Fruit fly (Drosophila melanogaster) whole organism, embryonic: ENCODE results near the gene CG31729.
A peak's percentile ranks its signal among the peaks of the same experiment; 100 is the strongest.

Experiments used
- Atf6 ChIP-seq: fragments of 200-800 bp; sonication (Bioruptor generic); IDR thresholded peaks from 2 replicates; pipeline ENCODE4 v1.3.6; 2022; ENCODE audit warnings: missing biosample characterization, missing genetic modification characterization
- CG11247 ChIP-seq: fragments of 200-800 bp; sonication (Bioruptor generic); IDR thresholded peaks from 2 replicates; pipeline ENCODE4 v1.3.6; 2022; ENCODE audit warnings: missing biosample characterization, missing genetic modification characterization
- CG12659 ChIP-seq: fragments of 200-800 bp; sonication (Bioruptor generic); optimal IDR thresholded peaks from 3 replicates; lab custom pipeline; 2017; ENCODE audit warnings: mild to moderate bottlenecking, missing biosample characterization, missing genetic modification reagents, missing genetic modification characterization
- CG14860 ChIP-seq: fragments of 200-800 bp; sonication (Bioruptor generic); IDR thresholded peaks from 3 replicates; pipeline ENCODE4 v1.3.6; 2022; ENCODE audit warnings: missing biosample characterization, missing genetic modification characterization; ENCODE audit not compliant: partially characterized antibody
- CG15073 ChIP-seq: fragments of 200-800 bp; sonication (Bioruptor generic); optimal IDR thresholded peaks from 2 replicates; lab custom pipeline; 2016; ENCODE audit warnings: missing biosample characterization, missing genetic modification characterization
- CG1602 ChIP-seq: fragments of 200-800 bp; sonication (Bioruptor generic); optimal IDR thresholded peaks from 3 replicates; lab custom pipeline; 2016; ENCODE audit warnings: missing biosample characterization, missing genetic modification characterization
- CG17612 ChIP-seq: fragments of 200-800 bp; sonication (Bioruptor generic); IDR thresholded peaks from 2 replicates; pipeline ENCODE4 v1.3.6; 2022; ENCODE audit warnings: missing biosample characterization, missing genetic modification characterization
- CG17829 ChIP-seq: fragments of 200-800 bp; optimal IDR thresholded peaks from 2 replicates; lab custom pipeline; 2019; ENCODE audit warnings: missing biosample characterization, mild to moderate bottlenecking, missing genetic modification characterization, moderate library complexity
- CG18764 ChIP-seq: fragments of 200-800 bp; sonication (Bioruptor generic); optimal IDR thresholded peaks from 3 replicates; lab custom pipeline; 2016; ENCODE audit warnings: missing biosample characterization, missing genetic modification characterization
- CG3065 ChIP-seq: fragments of 200-800 bp; sonication (Bioruptor generic); optimal IDR thresholded peaks from 2 replicates; lab custom pipeline; 2016; ENCODE audit warnings: missing biosample characterization, missing genetic modification characterization
- CG31224 ChIP-seq: fragments of 200-800 bp; sonication (Bioruptor generic); IDR thresholded peaks from 2 replicates; pipeline ENCODE4 v1.3.6; 2022; ENCODE audit warnings: missing biosample characterization, missing genetic modification characterization
- CG32532 ChIP-seq: fragments of 200-800 bp; sonication (Bioruptor generic); IDR thresholded peaks from 2 replicates; pipeline ENCODE4 v1.3.6; 2022; ENCODE audit warnings: missing biosample characterization, missing genetic modification characterization
- CG34422 ChIP-seq: fragments of 200-800 bp; sonication (Bioruptor generic); IDR thresholded peaks from 3 replicates; pipeline ENCODE4 v1.3.6; 2022; ENCODE audit warnings: missing biosample characterization, missing genetic modification characterization
- CG7372 ChIP-seq: fragments of 200-800 bp; sonication (Bioruptor generic); IDR thresholded peaks from 2 replicates; pipeline ENCODE4 v1.3.6; 2022; ENCODE audit warnings: missing biosample characterization, missing genetic modification characterization
- CG7839 ChIP-seq: fragments of 200-800 bp; sonication (Bioruptor generic); optimal IDR thresholded peaks from 3 replicates; lab custom pipeline; 2018; ENCODE audit warnings: missing biosample characterization, mild to moderate bottlenecking, missing genetic modification characterization, moderate library complexity
- CG7928 ChIP-seq: fragments of 200-800 bp; sonication (Bioruptor generic); optimal IDR thresholded peaks from 2 replicates; lab custom pipeline; 2017; ENCODE audit warnings: missing biosample characterization, mild to moderate bottlenecking, missing genetic modification characterization
- CG8089 ChIP-seq: fragments of 200-800 bp; sonication (Bioruptor generic); optimal IDR thresholded peaks from 3 replicates; lab custom pipeline; 2016; ENCODE audit warnings: missing biosample characterization, missing genetic modification characterization
- CG8388 ChIP-seq: fragments of 200-800 bp; sonication (Bioruptor generic); optimal IDR thresholded peaks from 2 replicates; lab custom pipeline; 2019; ENCODE audit warnings: missing biosample characterization, mild to moderate bottlenecking, missing genetic modification characterization, moderate library complexity
- D19A ChIP-seq: fragments of 200-800 bp; optimal IDR thresholded peaks from 3 replicates; lab custom pipeline; 2019; ENCODE audit warnings: missing biosample characterization, mild to moderate bottlenecking, missing genetic modification characterization, moderate library complexity
- Doc3 ChIP-seq: fragments of 200-800 bp; sonication (Bioruptor generic); IDR thresholded peaks from 3 replicates; pipeline ENCODE4 v1.3.6; 2022; ENCODE audit warnings: missing biosample characterization, missing genetic modification characterization; ENCODE audit not compliant: partially characterized antibody
- Fer1 ChIP-seq: fragments of 200-800 bp; sonication (Bioruptor generic); optimal IDR thresholded peaks from 2 replicates; lab custom pipeline; 2017; ENCODE audit warnings: missing biosample characterization, mild to moderate bottlenecking, missing genetic modification characterization
- Fer3 ChIP-seq: fragments of 200-800 bp; sonication (Bioruptor generic); optimal IDR thresholded peaks from 2 replicates; lab custom pipeline; 2018; ENCODE audit warnings: missing biosample characterization, mild to moderate bottlenecking, missing genetic modification characterization, moderate library complexity
- Hand ChIP-seq: fragments of 200-800 bp; sonication (Bioruptor generic); optimal IDR thresholded peaks from 2 replicates; lab custom pipeline; 2017; ENCODE audit warnings: mild to moderate bottlenecking, missing biosample characterization, missing genetic modification reagents, missing genetic modification characterization
- NfI ChIP-seq: fragments of 200-800 bp; sonication (Bioruptor generic); optimal IDR thresholded peaks from 3 replicates; lab custom pipeline; 2018; ENCODE audit warnings: missing biosample characterization, mild to moderate bottlenecking, missing genetic modification characterization, moderate library complexity
- Spps ChIP-seq: fragments of 200-800 bp; sonication (Bioruptor generic); optimal IDR thresholded peaks from 2 replicates; lab custom pipeline; 2018; ENCODE audit warnings: missing biosample characterization, mild to moderate bottlenecking, missing genetic modification characterization
- Sry-β ChIP-seq: fragments of 200-800 bp; sonication (Bioruptor generic); optimal IDR thresholded peaks from 2 replicates; lab custom pipeline; 2018; ENCODE audit warnings: missing biosample characterization, mild to moderate bottlenecking, missing genetic modification characterization, moderate library complexity
- TFAM ChIP-seq: fragments of 200-800 bp; sonication (Bioruptor generic); optimal IDR thresholded peaks from 2 replicates; lab custom pipeline; 2017; ENCODE audit warnings: missing biosample characterization, missing genetic modification characterization, inconsistent platforms
- Xrp1 ChIP-seq: fragments of 200-800 bp; sonication (Bioruptor generic); IDR thresholded peaks from 2 replicates; pipeline ENCODE4 v1.3.6; 2022; ENCODE audit warnings: missing biosample characterization, missing genetic modification characterization
- YL-1 ChIP-seq: fragments of 200-800 bp; sonication (Bioruptor generic); optimal IDR thresholded peaks from 3 replicates; lab custom pipeline; 2017; ENCODE audit warnings: missing biosample characterization, mild to moderate bottlenecking, missing genetic modification characterization
- al ChIP-seq: fragments of 200-800 bp; sonication (Bioruptor generic); IDR thresholded peaks from 2 replicates; pipeline ENCODE4 v1.3.6; 2022; ENCODE audit warnings: missing biosample characterization, missing genetic modification characterization
- dmrt11E ChIP-seq: fragments of 200-800 bp; sonication (Bioruptor generic); optimal IDR thresholded peaks from 3 replicates; lab custom pipeline; 2018; ENCODE audit warnings: missing biosample characterization, mild to moderate bottlenecking, missing genetic modification characterization, moderate library complexity
- ewg ChIP-seq: fragments of 200-800 bp; sonication (Bioruptor generic); optimal IDR thresholded peaks from 3 replicates; lab custom pipeline; 2017; ENCODE audit warnings: mild to moderate bottlenecking, missing biosample characterization, missing genetic modification reagents, missing genetic modification characterization
- fd3F ChIP-seq: fragments of 200-800 bp; sonication (Bioruptor generic); optimal IDR thresholded peaks from 2 replicates; lab custom pipeline; 2018; ENCODE audit warnings: missing biosample characterization, mild to moderate bottlenecking, missing genetic modification characterization, moderate library complexity
- hbn ChIP-seq: fragments of 200-800 bp; sonication (Bioruptor generic); IDR thresholded peaks from 2 replicates; pipeline ENCODE4 v1.3.6; 2022; ENCODE audit warnings: missing biosample characterization, missing genetic modification characterization; ENCODE audit not compliant: partially characterized antibody
- her ChIP-seq: fragments of 200-800 bp; sonication (Bioruptor generic); optimal IDR thresholded peaks from 2 replicates; lab custom pipeline; 2016; ENCODE audit warnings: missing biosample characterization, missing genetic modification characterization
- kay ChIP-seq: fragments of 200-800 bp; sonication (Bioruptor generic); optimal IDR thresholded peaks from 2 replicates; lab custom pipeline; 2016; ENCODE audit warnings: missing biosample characterization, missing genetic modification characterization
- lmd ChIP-seq: fragments of 200-800 bp; sonication (Bioruptor generic); IDR thresholded peaks from 2 replicates; pipeline ENCODE4 v1.3.6; 2022; ENCODE audit warnings: missing biosample characterization, missing genetic modification characterization
- nerfin-2 ChIP-seq: fragments of 200-800 bp; sonication (Bioruptor generic); IDR thresholded peaks from 2 replicates; pipeline ENCODE4 v1.3.6; 2022; ENCODE audit warnings: missing biosample characterization, missing genetic modification characterization; ENCODE audit not compliant: partially characterized antibody
- onecut ChIP-seq: fragments of 200-800 bp; sonication (Bioruptor generic); IDR thresholded peaks from 2 replicates; pipeline ENCODE4 v1.3.6; 2022; ENCODE audit warnings: missing biosample characterization, missing genetic modification characterization
- pros ChIP-seq: fragments of 200-800 bp; sonication (Bioruptor generic); optimal IDR thresholded peaks from 3 replicates; lab custom pipeline; 2019; ENCODE audit warnings: missing biosample characterization, mild to moderate bottlenecking, missing genetic modification characterization, moderate library complexity
- pzg ChIP-seq: fragments of 200-800 bp; sonication (Bioruptor generic); optimal IDR thresholded peaks from 3 replicates; lab custom pipeline; 2018; ENCODE audit warnings: missing biosample characterization, mild to moderate bottlenecking, missing genetic modification characterization, moderate library complexity
- row ChIP-seq: fragments of 200-800 bp; sonication (Bioruptor generic); IDR thresholded peaks from 3 replicates; pipeline ENCODE4 v1.3.6; 2022; ENCODE audit warnings: missing biosample characterization, missing genetic modification characterization
- schlank ChIP-seq: fragments of 200-800 bp; sonication (Bioruptor generic); optimal IDR thresholded peaks from 2 replicates; lab custom pipeline; 2018; ENCODE audit warnings: missing biosample characterization, mild to moderate bottlenecking, missing genetic modification characterization
- scrt ChIP-seq: fragments of 200-800 bp; sonication (Bioruptor generic); optimal IDR thresholded peaks from 2 replicates; lab custom pipeline; 2018; ENCODE audit warnings: missing biosample characterization, mild to moderate bottlenecking, missing genetic modification characterization, moderate library complexity
- shn ChIP-seq: fragments of 200-800 bp; sonication (Bioruptor generic); optimal IDR thresholded peaks from 3 replicates; lab custom pipeline; 2016; ENCODE audit warnings: missing biosample characterization, missing genetic modification characterization
- tin ChIP-seq: fragments of 200-800 bp; sonication (Bioruptor generic); optimal IDR thresholded peaks from 3 replicates; lab custom pipeline; 2016; ENCODE audit warnings: missing biosample characterization, missing genetic modification characterization
- tll ChIP-seq, 2 experiments: fragments of 200-800 bp in 1 of 2; fragments of >200 bp in 1 of 2; sonication (Bioruptor generic) in 1 of 2; optimal IDR thresholded peaks; 2 replicates each; lab custom pipeline; 2017 to 2019; ENCODE audit warnings: missing biosample characterization in 2 of 2, missing genetic modification characterization in 2 of 2, mild to moderate bottlenecking in 1 of 2, moderate library complexity in 1 of 2
- tna ChIP-seq: fragments of 200-800 bp; sonication (Bioruptor generic); IDR thresholded peaks from 2 replicates; pipeline ENCODE4 v1.3.6; 2022; ENCODE audit warnings: missing biosample characterization, missing genetic modification characterization; ENCODE audit not compliant: partially characterized antibody
- trem ChIP-seq: fragments of 200-800 bp; optimal IDR thresholded peaks from 3 replicates; lab custom pipeline; 2019; ENCODE audit warnings: missing biosample characterization, mild to moderate bottlenecking, missing genetic modification characterization, moderate library complexity
- unpg ChIP-seq: fragments of 200-800 bp; sonication (Bioruptor generic); optimal IDR thresholded peaks from 3 replicates; lab custom pipeline; 2018; ENCODE audit warnings: missing biosample characterization, mild to moderate bottlenecking, missing genetic modification characterization, moderate library complexity

CG31729 gene

dm6 chr2L:13286456-13286855 lies 3.3 kb upstream of the CG31729 start, which contains the start of the genes Drep4 and Uvrag (continued):
- TF ChIP-seq row (peak; percentile 90), CG12659 (GFP tag; lab: Kevin White, UChicago) (peak; percentile 67), lmd (peak; percentile 40; the same call in 1 of the 2 replicates), CG11247 (0 out of 2 replicates have a peak, but pooled peaks have one; percentile 15), CG7839 (tag; lab: Kevin White, UChicago) (no peak), CG8089 (GFP tag; lab: Kevin White, UChicago) (no peak), nerfin-2 (no peak), tin (peak; percentile 64), dmrt11E (tag; lab: Kevin White, UChicago) (peak; percentile 79), CG7372 (peak; percentile 38; the same call in 1 of the 2 replicates), Hand (GFP tag; lab: Kevin White, UChicago) (no peak), Atf6 (GFP tag; lab: Robert Waterston, UW) (no peak), her (GFP tag; lab: Kevin White, UChicago) (no peak), schlank (tag; lab: Kevin White, UChicago) (no peak), TFAM (GFP tag; lab: Kevin White, UChicago) (no peak), onecut (no peak), al (GFP tag; lab: Robert Waterston, UW) (peak; percentile 68), CG7928 (GFP tag; lab: Kevin White, UChicago) (no peak), CG14860 (GFP tag; lab: Robert Waterston, UW) (no peak), CG34422 (GFP tag; lab: Robert Waterston, UW) (0 out of 3 replicates have a peak, but pooled peaks have one; percentile 14), CG1602 (GFP tag; lab: Kevin White, UChicago) (peak; percentile 55), CG17829 (tag; lab: Kevin White, UChicago) (peak; percentile 81), Spps (tag; lab: Kevin White, UChicago) (peak; percentile 27), shn (GFP tag; lab: Kevin White, UChicago) (no peak), Doc3 (GFP tag; lab: Robert Waterston, UW) (no peak), trem (tag; lab: Kevin White, UChicago) (peak; percentile 67), pros (GFP tag; lab: Kevin White, UChicago) (no peak), Fer3 (peak; percentile 52), CG31224 (GFP tag; lab: Robert Waterston, UW) (no peak), CG18764 (peak; percentile 29), unpg (GFP tag; lab: Kevin White, UChicago) (no peak), YL-1 (GFP tag; lab: Kevin White, UChicago) (peak; percentile 50), CG32532 (peak; percentile 63), CG8388 (GFP tag; lab: Kevin White, UChicago) (peak; percentile 50), scrt (GFP tag; lab: Kevin White, UChicago) (peak; percentile 36), tna (GFP tag; lab: Robert Waterston, UW) (no peak), Fer1 (GFP tag; lab: Kevin White, UChicago) (no peak), hbn (GFP tag; lab: Robert Waterston, UW) (no peak), CG17612 (GFP tag; lab: Robert Waterston, UW) (no peak), pzg (peak; percentile 18), NfI (GFP tag; lab: Kevin White, UChicago) (peak; percentile 73), Xrp1 (GFP tag; lab: Robert Waterston, UW) (peak; percentile 77), D19A (tag; lab: Kevin White, UChicago) (peak; percentile 56), CG3065 (GFP tag; lab: Kevin White, UChicago) (peak; percentile 27), kay (peak; percentile 40), CG15073 (GFP tag; lab: Kevin White, UChicago) (no peak), ewg (GFP tag; lab: Kevin White, UChicago) (peak; percentile 47), fd3F (GFP tag; lab: Kevin White, UChicago) (peak; percentile 51), Sry-β (GFP tag; lab: Kevin White, UChicago) (peak; percentile 97), tll (GFP tag; optimal IDR thresholded peaks at IDR 0.05; lab: Kevin White, UChicago) (peak in 1 of 2 experiments; percentile 12)
